Worm (Caenorhabditis elegans) whole organism, early embryonic: Measurements from ENCODE around the gene F23H11.2.

Source experiments
- aly-1 ChIP-seq: sonication (generic microtip); optimal IDR thresholded peaks from 2 replicates; lab custom pipeline; 2016; ENCODE audit warnings: missing genetic modification characterization, missing compliant biosample characterization
- ama-1 ChIP-seq: fragments of 150-350 bp; optimal IDR thresholded peaks from 2 replicates; lab custom pipeline; 2014
- ceh-13 ChIP-seq: fragments of 200-800 bp; sonication (Bioruptor generic); optimal IDR thresholded peaks from 2 replicates; lab custom pipeline; 2018; ENCODE audit warnings: mild to moderate bottlenecking, missing genetic modification characterization, missing compliant biosample characterization
- flt-1 ChIP-seq: fragments of 200-800 bp; sonication (Bioruptor generic); IDR thresholded peaks from 2 replicates; pipeline ENCODE4 v1.3.6; 2022; ENCODE audit warnings: missing genetic modification characterization, missing compliant biosample characterization
- hmg-4 ChIP-seq: fragments of 200-800 bp; sonication (Bioruptor generic); optimal IDR thresholded peaks from 2 replicates; lab custom pipeline; 2018; ENCODE audit warnings: mild to moderate bottlenecking, missing genetic modification characterization, missing compliant biosample characterization
- pes-1 ChIP-seq: fragments of 200-800 bp; sonication (Bioruptor generic); IDR thresholded peaks from 2 replicates; pipeline ENCODE4 v1.3.6; 2022; ENCODE audit warnings: missing genetic modification reagents, missing genetic modification characterization, missing compliant biosample characterization
- tbx-11 ChIP-seq: fragments of 200-800 bp; sonication (Bioruptor generic); IDR thresholded peaks from 2 replicates; pipeline ENCODE4 v1.3.6; 2022; ENCODE audit warnings: missing genetic modification characterization, missing compliant biosample characterization

ce11 chrIII:901148-901547, 5.6 kb downstream of the F23H11.2 start, which contains the start of gene sucl-2:
- TF ChIP-seq tbx-11 (GFP tag; lab: Robert Waterston, UW): no peak
- no peak for TF ChIP-seq hmg-4
- TF ChIP-seq aly-1 (tag; lab: Kevin White, UChicago): no peak
- TF ChIP-seq pes-1 (GFP tag; lab: Robert Waterston, UW): no peak
- no peak for TF ChIP-seq ceh-13 (GFP tag; lab: Kevin White, UChicago)
- TF ChIP-seq flt-1: no peak
- TF ChIP-seq ama-1 (lab: Kevin White, UChicago): no peak
